Worm (Caenorhabditis elegans) whole organism, young adult: Measurements from ENCODE around the gene fbxa-81.

ENCODE experiments used
- B0261.1 ChIP-seq: sonication (generic microtip); optimal IDR thresholded peaks from 2 replicates; lab custom pipeline; 2016; ENCODE audit warnings: mild to moderate bottlenecking, missing genetic modification characterization, moderate library complexity, missing compliant biosample characterization
- B0336.3 ChIP-seq: fragments of 200-800 bp; sonication (Bioruptor generic); IDR thresholded peaks from 2 replicates; pipeline ENCODE4 v1.3.6; 2022; ENCODE audit warnings: missing genetic modification characterization, missing compliant biosample characterization
- C06A6.2 ChIP-seq: fragments of 200-800 bp; sonication (Bioruptor generic); conservative IDR thresholded peaks from 2 replicates; pipeline ENCODE4 v1.3.6; 2022; ENCODE audit warnings: missing genetic modification characterization, missing compliant biosample characterization
- C17E4.6 ChIP-seq: fragments of 200-800 bp; sonication (Bioruptor generic); IDR thresholded peaks from 2 replicates; pipeline ENCODE4 v1.3.6; 2022; ENCODE audit warnings: missing genetic modification reagents, missing genetic modification characterization, missing compliant biosample characterization
- F10E7.11 ChIP-seq: sonication (generic microtip); optimal IDR thresholded peaks from 2 replicates; lab custom pipeline; 2017; ENCODE audit warnings: mild to moderate bottlenecking, missing genetic modification characterization, moderate library complexity, missing compliant biosample characterization
- F39B2.1 ChIP-seq: fragments of 200-800 bp; sonication (Bioruptor generic); IDR thresholded peaks from 2 replicates; pipeline ENCODE4 v1.3.6; 2022; ENCODE audit warnings: missing genetic modification reagents, missing genetic modification characterization, missing compliant biosample characterization
- F57A8.1 ChIP-seq: fragments of 200-800 bp; sonication (Bioruptor generic); optimal IDR thresholded peaks from 2 replicates; lab custom pipeline; 2018; ENCODE audit warnings: mild to moderate bottlenecking, missing genetic modification characterization, moderate library complexity, missing compliant biosample characterization
- K11D2.4 ChIP-seq: fragments of 200-800 bp; sonication (Bioruptor generic); IDR thresholded peaks from 2 replicates; pipeline ENCODE4 v1.3.6; 2022; ENCODE audit warnings: missing genetic modification reagents, missing genetic modification characterization, missing compliant biosample characterization
- Y53G8AR.9 ChIP-seq: fragments of 200-800 bp; sonication (Bioruptor generic); conservative IDR thresholded peaks from 2 replicates; pipeline ENCODE4 v1.3.6; 2022; ENCODE audit warnings: missing genetic modification reagents, missing genetic modification characterization, missing compliant biosample characterization
- Y67H2A.10 ChIP-seq: fragments of 200-800 bp; sonication (Bioruptor generic); conservative IDR thresholded peaks from 2 replicates; pipeline ENCODE4 v1.3.6; 2022; ENCODE audit warnings: missing genetic modification reagents, missing genetic modification characterization, missing compliant biosample characterization
- attf-5 ChIP-seq: fragments of 200-800 bp; sonication (Bioruptor generic); optimal IDR thresholded peaks from 2 replicates; lab custom pipeline; 2018; ENCODE audit warnings: mild to moderate bottlenecking, missing genetic modification characterization, missing compliant biosample characterization
- bed-2 ChIP-seq: fragments of 200-800 bp; sonication (Bioruptor generic); IDR thresholded peaks from 2 replicates; pipeline ENCODE4 v1.3.6; 2022; ENCODE audit warnings: missing genetic modification reagents, missing genetic modification characterization, missing compliant biosample characterization
- cebp-1 ChIP-seq, 2 experiments: fragments of 200-800 bp in 1 of 2; sonication (Bioruptor generic) in 1 of 2; sonication (generic microtip) in 1 of 2; IDR thresholded peaks in 1 of 2; optimal IDR thresholded peaks in 1 of 2; 2 replicates each; pipeline versions ENCODE4 v1.3.6 to Lab custom; 2017 to 2022; ENCODE audit warnings: missing compliant biosample characterization in 2 of 2, missing genetic modification characterization in 2 of 2, mild to moderate bottlenecking in 1 of 2, missing genetic modification reagents in 1 of 2, moderate library complexity in 1 of 2
- ceh-27 ChIP-seq: fragments of 200-800 bp; sonication (Bioruptor generic); optimal IDR thresholded peaks from 2 replicates; lab custom pipeline; 2018; ENCODE audit warnings: mild to moderate bottlenecking, missing genetic modification characterization, moderate library complexity, missing compliant biosample characterization
- chd-7 ChIP-seq: sonication (generic microtip); optimal IDR thresholded peaks from 2 replicates; lab custom pipeline; 2016; ENCODE audit warnings: mild to moderate bottlenecking, missing genetic modification characterization, moderate library complexity, missing compliant biosample characterization
- dpff-1 ChIP-seq: sonication (generic microtip); optimal IDR thresholded peaks from 2 replicates; lab custom pipeline; 2017; ENCODE audit warnings: mild to moderate bottlenecking, missing genetic modification characterization, missing compliant biosample characterization
- ekl-4 ChIP-seq: fragments of 200-800 bp; sonication (Bioruptor generic); IDR thresholded peaks from 2 replicates; pipeline ENCODE4 v1.3.6; 2022; ENCODE audit warnings: missing genetic modification reagents, missing genetic modification characterization, missing compliant biosample characterization
- hmg-1.2 ChIP-seq: fragments of 200-800 bp; sonication (Bioruptor generic); IDR thresholded peaks from 2 replicates; pipeline ENCODE4 v1.3.6; 2022; ENCODE audit warnings: missing genetic modification reagents, missing genetic modification characterization, missing compliant biosample characterization
- lag-1 ChIP-seq: fragments of 200-800 bp; sonication (Bioruptor generic); IDR thresholded peaks from 2 replicates; pipeline ENCODE4 v1.3.6; 2022; ENCODE audit warnings: missing genetic modification reagents, missing genetic modification characterization, missing compliant biosample characterization
- let-607 ChIP-seq, 2 experiments: fragments of 200-800 bp in 1 of 2; sonication (Bioruptor generic) in 1 of 2; sonication (generic microtip) in 1 of 2; optimal IDR thresholded peaks; 2 replicates each; lab custom pipeline; 2016 to 2018; ENCODE audit warnings: mild to moderate bottlenecking in 2 of 2, missing compliant biosample characterization in 2 of 2, missing genetic modification characterization in 2 of 2, moderate library complexity in 2 of 2, missing genotype in 1 of 2
- lin-26 ChIP-seq: fragments of 200-800 bp; sonication (Bioruptor generic); IDR thresholded peaks from 2 replicates; pipeline ENCODE4 v1.3.6; 2022; ENCODE audit warnings: missing genetic modification reagents, missing genetic modification characterization, missing compliant biosample characterization
- lin-40 ChIP-seq: sonication (generic microtip); optimal IDR thresholded peaks from 2 replicates; lab custom pipeline; 2016; ENCODE audit warnings: missing genetic modification characterization, mild to moderate bottlenecking, missing compliant biosample characterization, missing genotype, missing genetic modification reagents
- lsy-27 ChIP-seq: sonication (generic microtip); optimal IDR thresholded peaks from 2 replicates; lab custom pipeline; 2017; ENCODE audit warnings: missing genetic modification characterization, mild to moderate bottlenecking, missing compliant biosample characterization, antibody characterized with exemption, missing genotype, borderline replicate concordance; ENCODE audit not compliant: insufficient read depth
- madf-8 ChIP-seq: fragments of 200-800 bp; sonication (Bioruptor generic); conservative IDR thresholded peaks from 2 replicates; pipeline ENCODE4 v1.3.6; 2022; ENCODE audit warnings: missing genetic modification reagents, missing genetic modification characterization, missing compliant biosample characterization
- nfya-2 ChIP-seq: fragments of 200-800 bp; sonication (Bioruptor generic); IDR thresholded peaks from 2 replicates; pipeline ENCODE4 v1.3.6; 2022; ENCODE audit warnings: missing genetic modification reagents, missing genetic modification characterization, missing compliant biosample characterization
- nhr-120 ChIP-seq: fragments of 200-800 bp; sonication (Bioruptor generic); IDR thresholded peaks from 2 replicates; pipeline ENCODE4 v1.3.6; 2022; ENCODE audit warnings: missing genetic modification characterization, missing compliant biosample characterization
- nhr-80 ChIP-seq: sonication (generic microtip); optimal IDR thresholded peaks from 2 replicates; lab custom pipeline; 2016; ENCODE audit warnings: missing genetic modification characterization, missing compliant biosample characterization
- rcor-1 ChIP-seq: fragments of 200-800 bp; sonication (Bioruptor generic); IDR thresholded peaks from 2 replicates; pipeline ENCODE4 v1.3.6; 2022; ENCODE audit warnings: missing genetic modification reagents, missing genetic modification characterization, missing compliant biosample characterization
- repo-1 ChIP-seq: sonication (generic microtip); optimal IDR thresholded peaks from 2 replicates; lab custom pipeline; 2017; ENCODE audit warnings: mild to moderate bottlenecking, missing genetic modification characterization, missing compliant biosample characterization
- snpc-1.3 ChIP-seq: sonication (generic microtip); optimal IDR thresholded peaks from 2 replicates; lab custom pipeline; 2017; ENCODE audit warnings: missing genetic modification characterization, mild to moderate bottlenecking, missing compliant biosample characterization, antibody characterized with exemption, moderate library complexity, missing genotype, missing genetic modification reagents; ENCODE audit not compliant: insufficient read depth
- somi-1 ChIP-seq: fragments of 200-800 bp; sonication (Bioruptor generic); optimal IDR thresholded peaks from 2 replicates; lab custom pipeline; 2018; ENCODE audit warnings: mild to moderate bottlenecking, missing genetic modification characterization, missing compliant biosample characterization
- tbp1 ChIP-seq: fragments of 200-800 bp; sonication (Bioruptor generic); optimal IDR thresholded peaks from 2 replicates; lab custom pipeline; 2018; ENCODE audit warnings: mild to moderate bottlenecking, missing genetic modification characterization, missing compliant biosample characterization
- tbx-9 ChIP-seq: sonication (generic microtip); optimal IDR thresholded peaks from 2 replicates; lab custom pipeline; 2016; ENCODE audit warnings: borderline replicate concordance, missing genetic modification characterization, inconsistent platforms, missing compliant biosample characterization
- tlf-1 ChIP-seq: fragments of 200-800 bp; sonication (Bioruptor generic); optimal IDR thresholded peaks from 2 replicates; lab custom pipeline; 2018; ENCODE audit warnings: mild to moderate bottlenecking, missing genetic modification characterization, missing compliant biosample characterization
- xnd-1 ChIP-seq: sonication (generic microtip); optimal IDR thresholded peaks from 2 replicates; lab custom pipeline; 2016; ENCODE audit warnings: missing genotype, missing genetic modification reagents, missing genetic modification characterization, missing compliant biosample characterization
- zfh-2 ChIP-seq: fragments of 200-800 bp; sonication (Bioruptor generic); conservative IDR thresholded peaks from 2 replicates; pipeline ENCODE4 v1.3.6; 2022; ENCODE audit warnings: missing genetic modification reagents, missing genetic modification characterization, missing compliant biosample characterization
- ztf-18 ChIP-seq: sonication (generic microtip); optimal IDR thresholded peaks from 2 replicates; lab custom pipeline; 2016; ENCODE audit warnings: missing genotype, mild to moderate bottlenecking, missing genetic modification characterization, missing compliant biosample characterization
- ztf-26 ChIP-seq: sonication (generic microtip); optimal IDR thresholded peaks from 2 replicates; lab custom pipeline; 2017; ENCODE audit warnings: missing genetic modification characterization, missing compliant biosample characterization
- ztf-28 ChIP-seq: fragments of 200-800 bp; sonication (Bioruptor generic); IDR thresholded peaks from 2 replicates; pipeline ENCODE4 v1.3.6; 2022; ENCODE audit warnings: missing genetic modification reagents, missing genetic modification characterization, missing compliant biosample characterization

fbxa-81 gene

ce11 chrX:14510358-14510757, 31.5 kb downstream of the fbxa-81 start:
- TF ChIP-seq F39B2.1 (no peak), tbx-9 (tag; lab: Kevin White, UChicago) (no peak), attf-5 (GFP tag; lab: Kevin White, UChicago) (no peak), ztf-18 (tag; lab: Kevin White, UChicago) (no peak), snpc-1.3 (tag; lab: Kevin White, UChicago) (no peak), rcor-1 (GFP tag; lab: Robert Waterston, UW) (no peak), ztf-28 (no peak)

- TF ChIP-seq somi-1 (GFP tag; lab: Kevin White, UChicago) (peak; percentile 39), nhr-80 (tag; lab: Kevin White, UChicago) (peak; percentile 15), tlf-1 (no peak), cebp-1 (GFP tag; IDR thresholded peaks at IDR 0.05; lab: Robert Waterston, UW) (no peak), cebp-1 (tag; optimal IDR thresholded peaks at IDR 0.05; lab: Kevin White, UChicago) (peak; percentile 45), bed-2 (GFP tag; lab: Robert Waterston, UW) (no peak), ekl-4 (GFP tag; lab: Robert Waterston, UW) (no peak), dpff-1 (no peak), lin-26 (GFP tag; lab: Robert Waterston, UW) (no peak), ceh-27 (GFP tag; lab: Kevin White, UChicago) (no peak), attf-5 (GFP tag; lab: Kevin White, UChicago) (no peak), C06A6.2 (no peak), lag-1 (GFP tag; lab: Robert Waterston, UW) (no peak), let-607 (tag; optimal IDR thresholded peaks at IDR 0.05; lab: Kevin White, UChicago) (no peak), Y53G8AR.9 (GFP tag; lab: Robert Waterston, UW) (no peak), F57A8.1 (no peak), nhr-120 (GFP tag; lab: Robert Waterston, UW) (no peak), lsy-27 (tag; lab: Kevin White, UChicago) (no peak), tbp1 (GFP tag; lab: Kevin White, UChicago) (no peak), zfh-2 (GFP tag; lab: Robert Waterston, UW) (0 out of 2 replicates have a peak, but pooled peaks have one; percentile 18), chd-7 (tag; lab: Kevin White, UChicago) (no peak), F10E7.11 (tag; lab: Kevin White, UChicago) (no peak), lin-40 (tag; lab: Kevin White, UChicago) (peak; percentile 20)
Observed at ce11 chrX:14508823-14509259, 33.1 kb downstream of the fbxa-81 start.

- TF ChIP-seq nfya-2 (no peak), B0261.1 (tag; lab: Kevin White, UChicago) (no peak), dpff-1 (no peak), somi-1 (GFP tag; lab: Kevin White, UChicago) (peak; percentile 41), repo-1 (no peak), lin-40 (tag; lab: Kevin White, UChicago) (peak; percentile 44), ztf-26 (tag; lab: Kevin White, UChicago) (peak; percentile 60), Y67H2A.10 (GFP tag; lab: Robert Waterston, UW) (no peak), B0336.3 (no peak), xnd-1 (tag; lab: Kevin White, UChicago) (no peak), hmg-1.2 (GFP tag; lab: Robert Waterston, UW) (no peak), K11D2.4 (GFP tag; lab: Robert Waterston, UW) (0 out of 2 replicates have a peak, but pooled peaks have one; percentile 27), C17E4.6 (GFP tag; lab: Robert Waterston, UW) (no peak), madf-8 (no peak), ceh-27 (GFP tag; lab: Kevin White, UChicago) (peak; percentile 29)
- TF ChIP-seq, all 124 proteins: peak for 5
Observed at ce11 chrX:14507992-14508391, 33.9 kb downstream of the fbxa-81 start.
